Fruit fly (Drosophila melanogaster) whole organism, embryonic: ENCODE data around the gene Awh.

Experiments
- Adf1 ChIP-seq: fragments of 200-800 bp; sonication (Bioruptor generic); IDR thresholded peaks from 2 replicates; pipeline ENCODE4 v1.3.6; 2022; ENCODE audit warnings: missing biosample characterization, missing genetic modification characterization
- CG10462 ChIP-seq: fragments of 200-800 bp; sonication (Bioruptor generic); optimal IDR thresholded peaks from 2 replicates; lab custom pipeline; 2016; ENCODE audit warnings: missing biosample characterization, missing genetic modification characterization
- CG10565 ChIP-seq: fragments of 200-800 bp; sonication (Bioruptor generic); optimal IDR thresholded peaks from 3 replicates; lab custom pipeline; 2016; ENCODE audit warnings: missing biosample characterization, mild to moderate bottlenecking, missing genetic modification characterization
- CG12219 ChIP-seq: fragments of 200-800 bp; sonication (Bioruptor generic); optimal IDR thresholded peaks from 3 replicates; lab custom pipeline; 2018; ENCODE audit warnings: missing biosample characterization, mild to moderate bottlenecking, missing genetic modification characterization
- CG17829 ChIP-seq: fragments of 200-800 bp; optimal IDR thresholded peaks from 2 replicates; lab custom pipeline; 2019; ENCODE audit warnings: missing biosample characterization, mild to moderate bottlenecking, missing genetic modification characterization, moderate library complexity
- CG17912 ChIP-seq: fragments of 200-800 bp; sonication (Bioruptor generic); optimal IDR thresholded peaks from 2 replicates; lab custom pipeline; 2018; ENCODE audit warnings: missing biosample characterization, mild to moderate bottlenecking, missing genetic modification characterization
- CG18764 ChIP-seq: fragments of 200-800 bp; sonication (Bioruptor generic); optimal IDR thresholded peaks from 3 replicates; lab custom pipeline; 2016; ENCODE audit warnings: missing biosample characterization, missing genetic modification characterization
- CG32772 ChIP-seq: fragments of 200-800 bp; sonication (Bioruptor generic); IDR thresholded peaks from 2 replicates; pipeline ENCODE4 v1.3.6; 2022; ENCODE audit warnings: missing biosample characterization, missing genetic modification characterization
- CG4854 ChIP-seq: fragments of 200-800 bp; sonication (Bioruptor generic); optimal IDR thresholded peaks from 2 replicates; lab custom pipeline; 2016; ENCODE audit warnings: missing biosample characterization, missing genetic modification characterization, inconsistent platforms
- CG5953 ChIP-seq: fragments of 200-800 bp; sonication (Bioruptor generic); IDR thresholded peaks from 2 replicates; pipeline ENCODE4 v1.3.6; 2022; ENCODE audit warnings: missing biosample characterization, missing genetic modification characterization
- CG7928 ChIP-seq: fragments of 200-800 bp; sonication (Bioruptor generic); optimal IDR thresholded peaks from 2 replicates; lab custom pipeline; 2017; ENCODE audit warnings: missing biosample characterization, mild to moderate bottlenecking, missing genetic modification characterization
- CG9932 ChIP-seq: fragments of 200-800 bp; sonication (Bioruptor generic); IDR thresholded peaks from 2 replicates; pipeline ENCODE4 v1.3.6; 2022; ENCODE audit warnings: missing biosample characterization, missing genetic modification characterization
- CHES-1-like ChIP-seq: fragments of 200-800 bp; sonication (Bioruptor generic); optimal IDR thresholded peaks from 2 replicates; lab custom pipeline; 2016; ENCODE audit warnings: missing biosample characterization, missing genetic modification characterization
- D ChIP-seq, 2 experiments: fragments of 200-800 bp in 1 of 2; fragments of >200 bp in 1 of 2; sonication (Bioruptor generic) in 1 of 2; optimal IDR thresholded peaks; 2 replicates in 1 of 2; 3 replicates in 1 of 2; lab custom pipeline; 2017; ENCODE audit warnings: mild to moderate bottlenecking in 1 of 2, missing biosample characterization in 1 of 2, missing genetic modification characterization in 1 of 2, missing genetic modification reagents in 1 of 2
- D19B ChIP-seq: fragments of 200-800 bp; sonication (Bioruptor generic); optimal IDR thresholded peaks from 2 replicates; lab custom pipeline; 2017; ENCODE audit warnings: missing biosample characterization, mild to moderate bottlenecking, missing genetic modification characterization
- Doc2 ChIP-seq: fragments of 200-800 bp; sonication (Bioruptor generic); IDR thresholded peaks from 2 replicates; pipeline ENCODE4 v1.3.6; 2022; ENCODE audit warnings: missing biosample characterization, missing genetic modification characterization
- Dp ChIP-seq: fragments of 200-800 bp; sonication (Bioruptor generic); optimal IDR thresholded peaks from 2 replicates; lab custom pipeline; 2018; ENCODE audit warnings: missing biosample characterization, mild to moderate bottlenecking, missing genetic modification characterization, moderate library complexity
- HLH3B ChIP-seq: fragments of 200-800 bp; sonication (Bioruptor generic); IDR thresholded peaks from 2 replicates; pipeline ENCODE4 v1.3.6; 2022; ENCODE audit warnings: missing biosample characterization, missing genetic modification characterization
- HLH54F ChIP-seq: fragments of 200-800 bp; sonication (Bioruptor generic); optimal IDR thresholded peaks from 3 replicates; lab custom pipeline; 2016; ENCODE audit warnings: missing biosample characterization, missing genetic modification characterization
- Hand ChIP-seq: fragments of 200-800 bp; sonication (Bioruptor generic); optimal IDR thresholded peaks from 2 replicates; lab custom pipeline; 2017; ENCODE audit warnings: mild to moderate bottlenecking, missing biosample characterization, missing genetic modification reagents, missing genetic modification characterization
- Hmx ChIP-seq: fragments of 200-800 bp; sonication (Bioruptor generic); optimal IDR thresholded peaks from 2 replicates; lab custom pipeline; 2016; ENCODE audit warnings: missing biosample characterization, missing genetic modification characterization
- Mad ChIP-seq: fragments of 200-800 bp; sonication (Bioruptor generic); optimal IDR thresholded peaks from 2 replicates; lab custom pipeline; 2016; ENCODE audit warnings: missing biosample characterization, missing genetic modification characterization
- Med ChIP-seq: fragments of 200-800 bp; sonication (Bioruptor generic); peaks from one replicate; lab custom pipeline; 2016; ENCODE audit warnings: missing biosample characterization, missing genetic modification characterization, mild to moderate bottlenecking, inconsistent platforms, moderate library complexity
- Opbp ChIP-seq: fragments of 200-800 bp; sonication (Bioruptor generic); IDR thresholded peaks from 3 replicates; pipeline ENCODE4 v1.3.6; 2022; ENCODE audit warnings: missing biosample characterization, missing genetic modification characterization; ENCODE audit not compliant: partially characterized antibody
- Ptx1 ChIP-seq: fragments of 200-800 bp; sonication (Bioruptor generic); IDR thresholded peaks from 2 replicates; pipeline ENCODE4 v1.3.6; 2022; ENCODE audit warnings: missing biosample characterization, missing genetic modification characterization
- Side ChIP-seq: fragments of 200-800 bp; sonication (Bioruptor generic); optimal IDR thresholded peaks from 2 replicates; lab custom pipeline; 2016; ENCODE audit warnings: missing biosample characterization, missing genetic modification characterization
- Six4 ChIP-seq: fragments of 200-800 bp; sonication (Bioruptor generic); optimal IDR thresholded peaks from 2 replicates; lab custom pipeline; 2016; ENCODE audit warnings: missing biosample characterization, missing genetic modification characterization
- Spps ChIP-seq: fragments of 200-800 bp; sonication (Bioruptor generic); optimal IDR thresholded peaks from 2 replicates; lab custom pipeline; 2018; ENCODE audit warnings: missing biosample characterization, mild to moderate bottlenecking, missing genetic modification characterization
- Tbp ChIP-seq: fragments of >200 bp; optimal IDR thresholded peaks from 2 replicates; lab custom pipeline; 2018; ENCODE audit warnings: missing biosample characterization, missing genetic modification characterization
- br ChIP-seq: fragments of >200 bp; optimal IDR thresholded peaks from 2 replicates; lab custom pipeline; 2017
- cad ChIP-seq: fragments of >200 bp; optimal IDR thresholded peaks from 2 replicates; lab custom pipeline; 2017; ENCODE audit warnings: missing biosample characterization, missing genetic modification characterization
- cwo ChIP-seq: fragments of 200-800 bp; sonication (Bioruptor generic); optimal IDR thresholded peaks from 3 replicates; lab custom pipeline; 2017; ENCODE audit warnings: missing biosample characterization, missing genetic modification characterization, mild to moderate bottlenecking, moderate library complexity, missing genetic modification reagents
- esg ChIP-seq: fragments of 200-800 bp; sonication (Bioruptor generic); conservative IDR thresholded peaks from 2 replicates; pipeline ENCODE4 v1.3.6; 2022; ENCODE audit warnings: missing biosample characterization, missing genetic modification characterization
- ewg ChIP-seq: fragments of 200-800 bp; sonication (Bioruptor generic); optimal IDR thresholded peaks from 3 replicates; lab custom pipeline; 2017; ENCODE audit warnings: mild to moderate bottlenecking, missing biosample characterization, missing genetic modification reagents, missing genetic modification characterization
- exex ChIP-seq: fragments of 200-800 bp; sonication (Bioruptor generic); optimal IDR thresholded peaks from 4 replicates; lab custom pipeline; 2018; ENCODE audit warnings: missing biosample characterization, mild to moderate bottlenecking, missing genetic modification characterization, moderate library complexity
- gce ChIP-seq: fragments of 200-800 bp; sonication (Bioruptor generic); IDR thresholded peaks from 3 replicates; pipeline ENCODE4 v1.3.6; 2022; ENCODE audit warnings: missing biosample characterization, missing genetic modification characterization
- gfzf ChIP-seq: fragments of 200-800 bp; sonication (Bioruptor generic); optimal IDR thresholded peaks from 2 replicates; lab custom pipeline; 2016; ENCODE audit warnings: missing biosample characterization, mild to moderate bottlenecking, missing genetic modification characterization, moderate library complexity
- gro ChIP-seq: fragments of 200-800 bp; sonication (Bioruptor generic); optimal IDR thresholded peaks from 2 replicates; lab custom pipeline; 2016; ENCODE audit warnings: missing biosample characterization, missing genetic modification characterization
- h ChIP-seq: fragments of >200 bp; optimal IDR thresholded peaks from 2 replicates; lab custom pipeline; 2017
- lbe ChIP-seq: fragments of 200-800 bp; sonication (Bioruptor generic); optimal IDR thresholded peaks from 2 replicates; lab custom pipeline; 2016; ENCODE audit warnings: missing biosample characterization, mild to moderate bottlenecking, missing genetic modification characterization
- lola ChIP-seq, 3 experiments: fragments of >200 bp in 2 of 3; fragments of 200-800 bp in 1 of 3; sonication (Bioruptor generic) in 1 of 3; optimal IDR thresholded peaks; 2 replicates each; lab custom pipeline; 2017 to 2019; ENCODE audit warnings: missing biosample characterization in 3 of 3, missing genetic modification characterization in 3 of 3, mild to moderate bottlenecking in 1 of 3, moderate library complexity in 1 of 3
- mld ChIP-seq: fragments of 200-800 bp; sonication (Bioruptor generic); IDR thresholded peaks from 3 replicates; pipeline ENCODE4 v1.3.6; 2022; ENCODE audit warnings: missing biosample characterization, missing genetic modification characterization; ENCODE audit not compliant: partially characterized antibody
- nom ChIP-seq: fragments of 200-800 bp; sonication (Bioruptor generic); optimal IDR thresholded peaks from 2 replicates; lab custom pipeline; 2017; ENCODE audit warnings: missing biosample characterization, missing genetic modification characterization, mild to moderate bottlenecking, moderate library complexity, missing genetic modification reagents
- sc ChIP-seq, 3 experiments: fragments of >200 bp in 2 of 3; fragments of 200-800 bp in 1 of 3; sonication (Bioruptor generic) in 1 of 3; optimal IDR thresholded peaks; 2 replicates in 2 of 3; 3 replicates in 1 of 3; lab custom pipeline; 2017; ENCODE audit warnings: mild to moderate bottlenecking in 1 of 3, missing biosample characterization in 1 of 3, missing genetic modification characterization in 1 of 3, missing genetic modification reagents in 1 of 3
- sima ChIP-seq: fragments of 200-800 bp; sonication (Bioruptor generic); optimal IDR thresholded peaks from 2 replicates; lab custom pipeline; 2016; ENCODE audit warnings: missing biosample characterization, missing genetic modification characterization
- slp2 ChIP-seq: fragments of 200-800 bp; sonication (Bioruptor generic); optimal IDR thresholded peaks from 2 replicates; lab custom pipeline; 2016; ENCODE audit warnings: missing biosample characterization, missing genetic modification characterization
- tx ChIP-seq: fragments of 200-800 bp; sonication (Bioruptor generic); optimal IDR thresholded peaks from 2 replicates; lab custom pipeline; 2016; ENCODE audit warnings: missing biosample characterization, missing genetic modification characterization
- wdn ChIP-seq: fragments of 200-800 bp; sonication (Bioruptor generic); IDR thresholded peaks from 2 replicates; pipeline ENCODE4 v1.3.6; 2022; ENCODE audit warnings: missing biosample characterization, missing genetic modification characterization
- zfh2 ChIP-seq: fragments of 200-800 bp; sonication (Bioruptor generic); optimal IDR thresholded peaks from 2 replicates; lab custom pipeline; 2016; ENCODE audit warnings: missing biosample characterization, missing genetic modification characterization

The Awh gene

dm6 chr3L:3824790-3825484, 21.1 kb upstream of the Awh start, which contains the start of gene Rdh (continued):
- peak; percentile 49; the same call in 1 of the 2 replicates for TF ChIP-seq esg (GFP tag; lab: Robert Waterston, UW)
- TF ChIP-seq CG17912 (GFP tag; lab: Kevin White, UChicago) = no peak
- TF ChIP-seq CG32772 (GFP tag; lab: Robert Waterston, UW) = no peak
- TF ChIP-seq Spps (tag; lab: Kevin White, UChicago) = peak; percentile 10
- TF ChIP-seq wdn (GFP tag; lab: Robert Waterston, UW) = 0 out of 2 replicates have a peak, but pooled peaks have one; percentile 34
- TF ChIP-seq mld (GFP tag; lab: Robert Waterston, UW) = no peak
- peak; percentile 29 for TF ChIP-seq CHES-1-like (GFP tag; lab: Kevin White, UChicago)
- TF ChIP-seq zfh2 (GFP tag; lab: Kevin White, UChicago) = no peak
- peak; percentile 91 for TF ChIP-seq Hand
- TF ChIP-seq CG9932 (GFP tag; lab: Robert Waterston, UW) = peak; percentile 59
- no peak for TF ChIP-seq gce
- peak; percentile 74 for TF ChIP-seq CG17829 (tag; lab: Kevin White, UChicago)
- no peak for TF ChIP-seq CG10565 (GFP tag; lab: Kevin White, UChicago)
- peak; percentile 34 for TF ChIP-seq HLH54F (GFP tag; lab: Kevin White, UChicago)
- no peak for TF ChIP-seq CG5953 (GFP tag; lab: Robert Waterston, UW)
- TF ChIP-seq D (optimal IDR thresholded peaks at IDR 0.05; lab: Kevin White, UChicago) = no peak
- peak; percentile 84 for TF ChIP-seq D (GFP tag; optimal IDR thresholded peaks at IDR 0.05; lab: Kevin White, UChicago)
- TF ChIP-seq cwo (GFP tag; lab: Kevin White, UChicago) = peak; percentile 82
- TF ChIP-seq cad (GFP tag; lab: Kevin White, UChicago) = no peak
- peak; percentile 68 for TF ChIP-seq Six4 (GFP tag; lab: Kevin White, UChicago)
- no peak for TF ChIP-seq tx
- 0 out of 3 replicates have a peak, but pooled peaks have one; percentile 15 for TF ChIP-seq Opbp
- peak; percentile 14 for TF ChIP-seq CG7928 (GFP tag; lab: Kevin White, UChicago)
- no peak for TF ChIP-seq Dp (GFP tag; lab: Kevin White, UChicago)
- TF ChIP-seq Side (GFP tag; lab: Kevin White, UChicago) = no peak
- no peak for TF ChIP-seq gfzf
- peak; percentile 24 for TF ChIP-seq CG10462 (GFP tag; lab: Kevin White, UChicago)
- TF ChIP-seq CG18764 (GFP tag; lab: Kevin White, UChicago) = peak; percentile 52
- peak; percentile 48; the same call in 1 of the 2 replicates for TF ChIP-seq HLH3B
- TF ChIP-seq D19B (GFP tag; lab: Kevin White, UChicago) = peak; percentile 45
- TF ChIP-seq Adf1 = no peak
- no peak for TF ChIP-seq lbe
- no peak for TF ChIP-seq sc (optimal IDR thresholded peaks at IDR 0.05; lab: Kevin White, UChicago)
- TF ChIP-seq sc (GFP tag; optimal IDR thresholded peaks at IDR 0.05; lab: Kevin White, UChicago) = peak; percentile 55
- peak; percentile 47; the same call in 1 of the 2 replicates for TF ChIP-seq Doc2
- TF ChIP-seq nom (GFP tag; lab: Kevin White, UChicago) = no peak
- peak; percentile 75 for TF ChIP-seq Med (GFP tag; lab: Kevin White, UChicago)
- TF ChIP-seq Hmx (GFP tag; lab: Kevin White, UChicago) = no peak
- TF ChIP-seq CG12219 (GFP tag; lab: Kevin White, UChicago) = peak; percentile 45
- no peak for TF ChIP-seq slp2 (GFP tag; lab: Kevin White, UChicago)
- peak; percentile 48 for TF ChIP-seq exex (tag; lab: Kevin White, UChicago)
- TF ChIP-seq Ptx1 (GFP tag; lab: Robert Waterston, UW) = peak; percentile 77
- no peak for TF ChIP-seq sima (GFP tag; lab: Kevin White, UChicago)
- peak; percentile 39 for TF ChIP-seq ewg (GFP tag; lab: Kevin White, UChicago)
- TF ChIP-seq gro (GFP tag; lab: Kevin White, UChicago) = peak; percentile 28
- peak; percentile 40 for TF ChIP-seq Mad (GFP tag; lab: Kevin White, UChicago)
- peak in 1 of 3 experiments; percentile 68 for TF ChIP-seq lola (GFP tag; optimal IDR thresholded peaks at IDR 0.05; lab: Kevin White, UChicago)
- TF ChIP-seq br (lab: Kevin White, UChicago) = no peak
- TF ChIP-seq h (lab: Kevin White, UChicago) = no peak
- TF ChIP-seq CG4854 (GFP tag; lab: Kevin White, UChicago) = peak; percentile 21
- no peak for TF ChIP-seq Tbp
